Fruit fly (Drosophila melanogaster) whole organism, embryonic: ENCODE measurements around the gene Wee1.
A peak's percentile ranks its signal among the peaks of the same experiment; 100 is the strongest.

Experiments used
- Bdp1 ChIP-seq: fragments of 200-800 bp; sonication (Bioruptor generic); optimal IDR thresholded peaks from 3 replicates; lab custom pipeline; 2016; ENCODE audit warnings: missing biosample characterization, missing genetic modification characterization
- BtbVII ChIP-seq: fragments of 200-800 bp; sonication (Bioruptor generic); optimal IDR thresholded peaks from 3 replicates; lab custom pipeline; 2017; ENCODE audit warnings: missing biosample characterization, mild to moderate bottlenecking, missing genetic modification characterization
- CG10462 ChIP-seq: fragments of 200-800 bp; sonication (Bioruptor generic); optimal IDR thresholded peaks from 2 replicates; lab custom pipeline; 2016; ENCODE audit warnings: missing biosample characterization, missing genetic modification characterization
- CG11085 ChIP-seq: fragments of 200-800 bp; sonication (Bioruptor generic); IDR thresholded peaks from 2 replicates; pipeline ENCODE4 v1.3.6; 2022; ENCODE audit warnings: missing biosample characterization, missing genetic modification characterization
- CG11560 ChIP-seq: fragments of 200-800 bp; sonication (Bioruptor generic); IDR thresholded peaks from 3 replicates; pipeline ENCODE4 v1.3.6; 2022; ENCODE audit warnings: missing biosample characterization, missing genetic modification characterization
- CG12299 ChIP-seq: fragments of 200-800 bp; sonication (Bioruptor generic); optimal IDR thresholded peaks from 2 replicates; lab custom pipeline; 2018; ENCODE audit warnings: missing biosample characterization, mild to moderate bottlenecking, missing genetic modification characterization
- CG13287 ChIP-seq: fragments of 200-800 bp; sonication (Bioruptor generic); IDR thresholded peaks from 2 replicates; pipeline ENCODE4 v1.3.6; 2022; ENCODE audit warnings: missing biosample characterization, missing genetic modification characterization; ENCODE audit not compliant: partially characterized antibody
- CG13424 ChIP-seq: fragments of 200-800 bp; sonication (Bioruptor generic); optimal IDR thresholded peaks from 2 replicates; lab custom pipeline; 2019; ENCODE audit warnings: missing biosample characterization, mild to moderate bottlenecking, missing genetic modification characterization, moderate library complexity
- CG17328 ChIP-seq: fragments of 200-800 bp; sonication (Bioruptor generic); IDR thresholded peaks from 2 replicates; pipeline ENCODE4 v1.3.6; 2022; ENCODE audit warnings: missing biosample characterization, missing genetic modification characterization
- CG17912 ChIP-seq: fragments of 200-800 bp; sonication (Bioruptor generic); optimal IDR thresholded peaks from 2 replicates; lab custom pipeline; 2018; ENCODE audit warnings: missing biosample characterization, mild to moderate bottlenecking, missing genetic modification characterization
- CG18011 ChIP-seq: fragments of 200-800 bp; sonication (Bioruptor generic); optimal IDR thresholded peaks from 2 replicates; lab custom pipeline; 2017; ENCODE audit warnings: missing biosample characterization, missing genetic modification characterization, mild to moderate bottlenecking, moderate library complexity, missing genotype
- CG1832 ChIP-seq: fragments of 200-800 bp; sonication (Bioruptor generic); optimal IDR thresholded peaks from 2 replicates; lab custom pipeline; 2017; ENCODE audit warnings: missing biosample characterization, mild to moderate bottlenecking, missing genetic modification characterization, inconsistent platforms
- CG31365 ChIP-seq: fragments of 200-800 bp; sonication (Bioruptor generic); optimal IDR thresholded peaks from 2 replicates; lab custom pipeline; 2018; ENCODE audit warnings: missing biosample characterization, mild to moderate bottlenecking, missing genetic modification characterization
- CG3163 ChIP-seq: fragments of 200-800 bp; sonication (Bioruptor generic); optimal IDR thresholded peaks from 3 replicates; lab custom pipeline; 2016; ENCODE audit warnings: missing biosample characterization, missing genetic modification characterization
- CG3281 ChIP-seq: fragments of 200-800 bp; sonication (Bioruptor generic); optimal IDR thresholded peaks from 3 replicates; lab custom pipeline; 2017; ENCODE audit warnings: missing biosample characterization, mild to moderate bottlenecking, missing genetic modification characterization
- CG33557 ChIP-seq: fragments of 200-800 bp; sonication (Bioruptor generic); optimal IDR thresholded peaks from 2 replicates; lab custom pipeline; 2019; ENCODE audit warnings: missing biosample characterization, mild to moderate bottlenecking, missing genetic modification characterization, moderate library complexity
- CG4404 ChIP-seq: fragments of 200-800 bp; sonication (Bioruptor generic); IDR thresholded peaks from 2 replicates; pipeline ENCODE4 v1.3.6; 2022; ENCODE audit warnings: missing biosample characterization, missing genetic modification characterization
- CG4617 ChIP-seq: fragments of 200-800 bp; sonication (Bioruptor generic); optimal IDR thresholded peaks from 3 replicates; lab custom pipeline; 2016; ENCODE audit warnings: missing biosample characterization, missing genetic modification characterization, borderline replicate concordance
- CG7786 ChIP-seq: fragments of 200-800 bp; sonication (Bioruptor generic); optimal IDR thresholded peaks from 2 replicates; lab custom pipeline; 2016; ENCODE audit warnings: missing biosample characterization, missing genetic modification characterization
- CG9876 ChIP-seq: fragments of 200-800 bp; sonication (Bioruptor generic); optimal IDR thresholded peaks from 2 replicates; lab custom pipeline; 2016; ENCODE audit warnings: missing biosample characterization, missing genetic modification characterization
- Doc3 ChIP-seq: fragments of 200-800 bp; sonication (Bioruptor generic); IDR thresholded peaks from 3 replicates; pipeline ENCODE4 v1.3.6; 2022; ENCODE audit warnings: missing biosample characterization, missing genetic modification characterization; ENCODE audit not compliant: partially characterized antibody
- Fer2 ChIP-seq: fragments of 200-800 bp; sonication (Bioruptor generic); optimal IDR thresholded peaks from 2 replicates; lab custom pipeline; 2018; ENCODE audit warnings: missing biosample characterization, mild to moderate bottlenecking, missing genetic modification characterization, moderate library complexity
- Gsc ChIP-seq: fragments of 200-800 bp; sonication (Bioruptor generic); IDR thresholded peaks from 2 replicates; pipeline ENCODE4 v1.3.6; 2022; ENCODE audit warnings: missing biosample characterization, missing genetic modification characterization
- H15 ChIP-seq: fragments of 200-800 bp; sonication (Bioruptor generic); IDR thresholded peaks from 3 replicates; pipeline ENCODE4 v1.3.6; 2022; ENCODE audit warnings: missing biosample characterization, missing genetic modification characterization
- HmgZ ChIP-seq: fragments of 200-800 bp; sonication (Bioruptor generic); optimal IDR thresholded peaks from 2 replicates; lab custom pipeline; 2018; ENCODE audit warnings: missing biosample characterization, mild to moderate bottlenecking, missing genetic modification characterization
- Hr39 ChIP-seq: fragments of >200 bp; optimal IDR thresholded peaks from 2 replicates; lab custom pipeline; 2017
- NfI ChIP-seq: fragments of 200-800 bp; sonication (Bioruptor generic); optimal IDR thresholded peaks from 3 replicates; lab custom pipeline; 2018; ENCODE audit warnings: missing biosample characterization, mild to moderate bottlenecking, missing genetic modification characterization, moderate library complexity
- Opbp ChIP-seq: fragments of 200-800 bp; sonication (Bioruptor generic); IDR thresholded peaks from 3 replicates; pipeline ENCODE4 v1.3.6; 2022; ENCODE audit warnings: missing biosample characterization, missing genetic modification characterization; ENCODE audit not compliant: partially characterized antibody
- PHDP ChIP-seq: fragments of 200-800 bp; sonication (Bioruptor generic); optimal IDR thresholded peaks from 3 replicates; lab custom pipeline; 2018; ENCODE audit warnings: missing biosample characterization, mild to moderate bottlenecking, missing genetic modification characterization, moderate library complexity
- Pdp1 ChIP-seq, 2 experiments: fragments of 200-800 bp; sonication (Bioruptor generic); optimal IDR thresholded peaks; 3 replicates each; lab custom pipeline; 2016; ENCODE audit warnings: missing biosample characterization in 2 of 2, missing genetic modification characterization in 2 of 2, mild to moderate bottlenecking in 1 of 2, moderate library complexity in 1 of 2
- Ptx1 ChIP-seq: fragments of 200-800 bp; sonication (Bioruptor generic); IDR thresholded peaks from 2 replicates; pipeline ENCODE4 v1.3.6; 2022; ENCODE audit warnings: missing biosample characterization, missing genetic modification characterization
- Spps ChIP-seq: fragments of 200-800 bp; sonication (Bioruptor generic); optimal IDR thresholded peaks from 2 replicates; lab custom pipeline; 2018; ENCODE audit warnings: missing biosample characterization, mild to moderate bottlenecking, missing genetic modification characterization
- Sry-β ChIP-seq: fragments of 200-800 bp; sonication (Bioruptor generic); optimal IDR thresholded peaks from 2 replicates; lab custom pipeline; 2018; ENCODE audit warnings: missing biosample characterization, mild to moderate bottlenecking, missing genetic modification characterization, moderate library complexity
- Trl ChIP-seq, 3 experiments: fragments of >200 bp in 2 of 3; fragments of 200-800 bp in 1 of 3; sonication (Bioruptor generic) in 1 of 3; optimal IDR thresholded peaks; 2 replicates in 1 of 3; 3 replicates in 2 of 3; lab custom pipeline; 2016 to 2017; ENCODE audit warnings: missing biosample characterization in 1 of 3, missing genetic modification characterization in 1 of 3
- ab ChIP-seq: fragments of 200-800 bp; sonication (Bioruptor generic); optimal IDR thresholded peaks from 2 replicates; lab custom pipeline; 2016; ENCODE audit warnings: missing biosample characterization, missing genetic modification characterization
- bigmax ChIP-seq: fragments of 200-800 bp; sonication (Bioruptor generic); optimal IDR thresholded peaks from 2 replicates; lab custom pipeline; 2018; ENCODE audit warnings: missing biosample characterization, mild to moderate bottlenecking, missing genetic modification characterization
- dimm ChIP-seq: fragments of 200-800 bp; sonication (Bioruptor generic); IDR thresholded peaks from 2 replicates; pipeline ENCODE4 v1.3.6; 2022; ENCODE audit warnings: missing biosample characterization, missing genetic modification characterization
- dysf ChIP-seq: fragments of 200-800 bp; sonication (Bioruptor generic); IDR thresholded peaks from 3 replicates; pipeline ENCODE4 v1.3.6; 2022; ENCODE audit warnings: missing biosample characterization, missing genetic modification characterization
- gce ChIP-seq: fragments of 200-800 bp; sonication (Bioruptor generic); IDR thresholded peaks from 3 replicates; pipeline ENCODE4 v1.3.6; 2022; ENCODE audit warnings: missing biosample characterization, missing genetic modification characterization
- gt ChIP-seq: fragments of 200-800 bp; sonication (Bioruptor generic); IDR thresholded peaks from 2 replicates; pipeline ENCODE4 v1.3.6; 2022; ENCODE audit warnings: missing biosample characterization, missing genetic modification characterization
- insv ChIP-seq, 2 experiments: fragments of 200-800 bp; sonication (Bioruptor generic); optimal IDR thresholded peaks; 3 replicates each; lab custom pipeline; 2016 to 2018; ENCODE audit warnings: missing biosample characterization in 2 of 2, missing genetic modification characterization in 2 of 2
- kah ChIP-seq: fragments of 200-800 bp; sonication (Bioruptor generic); optimal IDR thresholded peaks from 2 replicates; lab custom pipeline; 2018; ENCODE audit warnings: missing biosample characterization, mild to moderate bottlenecking, missing genetic modification characterization
- klu ChIP-seq: fragments of 200-800 bp; sonication (Bioruptor generic); IDR thresholded peaks from 2 replicates; pipeline ENCODE4 v1.3.6; 2022; ENCODE audit warnings: missing biosample characterization, missing genetic modification characterization
- kni ChIP-seq: fragments of 200-800 bp; sonication (Bioruptor generic); optimal IDR thresholded peaks from 3 replicates; lab custom pipeline; 2017; ENCODE audit warnings: mild to moderate bottlenecking, missing biosample characterization, missing genetic modification reagents, missing genetic modification characterization
- nerfin-1 ChIP-seq: fragments of 200-800 bp; sonication (Bioruptor generic); optimal IDR thresholded peaks from 3 replicates; lab custom pipeline; 2019; ENCODE audit warnings: missing biosample characterization, mild to moderate bottlenecking, missing genetic modification characterization, moderate library complexity
- repo ChIP-seq: fragments of 200-800 bp; sonication (Bioruptor generic); optimal IDR thresholded peaks from 2 replicates; lab custom pipeline; 2016; ENCODE audit warnings: missing biosample characterization, missing genetic modification characterization
- ro ChIP-seq: fragments of 200-800 bp; sonication (Bioruptor generic); IDR thresholded peaks from 2 replicates; pipeline ENCODE4 v1.3.6; 2022; ENCODE audit warnings: missing biosample characterization, missing genetic modification characterization
- sens ChIP-seq: fragments of 200-800 bp; sonication (Bioruptor generic); peaks from one replicate; lab custom pipeline; 2016; ENCODE audit warnings: missing biosample characterization, missing genetic modification characterization
- tap ChIP-seq: fragments of 200-800 bp; optimal IDR thresholded peaks from 3 replicates; lab custom pipeline; 2019; ENCODE audit warnings: missing biosample characterization, mild to moderate bottlenecking, missing genetic modification characterization, moderate library complexity
- tio ChIP-seq: fragments of 200-800 bp; sonication (Bioruptor generic); optimal IDR thresholded peaks from 2 replicates; lab custom pipeline; 2017; ENCODE audit warnings: missing biosample characterization, missing genetic modification characterization, inconsistent platforms
- vnd ChIP-seq: fragments of 200-800 bp; sonication (Bioruptor generic); IDR thresholded peaks from 3 replicates; pipeline ENCODE4 v1.3.6; 2022; ENCODE audit warnings: missing biosample characterization, missing genetic modification characterization; ENCODE audit not compliant: partially characterized antibody

Gene Wee1

dm6 chr2L:6956725-6957124 lies 42.8 kb upstream of the Wee1 start, which contains the start of the genes CG13775 and CG3430 (continued):
- TF ChIP-seq CG4617 (GFP tag; lab: Kevin White, UChicago) (peak; percentile 27), H15 (GFP tag; lab: Robert Waterston, UW) (no peak), Gsc (GFP tag; lab: Robert Waterston, UW) (no peak), NfI (GFP tag; lab: Kevin White, UChicago) (peak; percentile 55), gce (GFP tag; lab: Robert Waterston, UW) (0 out of 3 replicates have a peak, but pooled peaks have one; percentile 31), kah (GFP tag; lab: Kevin White, UChicago) (no peak), tio (GFP tag; lab: Kevin White, UChicago) (no peak), tap (tag; lab: Kevin White, UChicago) (no peak), gt (GFP tag; lab: Robert Waterston, UW) (no peak), dysf (peak; percentile 40; the same call in 1 of the 3 replicates), Fer2 (tag; lab: Kevin White, UChicago) (no peak), HmgZ (tag; lab: Kevin White, UChicago) (peak; percentile 72), CG33557 (GFP tag; lab: Kevin White, UChicago) (peak; percentile 10), CG7786 (GFP tag; lab: Kevin White, UChicago) (peak; percentile 46), Opbp (peak; percentile 70; the same call in 2 of the 3 replicates), insv (GFP tag; optimal IDR thresholded peaks at IDR 0.05; lab: Kevin White, UChicago) (peak in 1 of 2 experiments; percentile 7), repo (GFP tag; lab: Kevin White, UChicago) (peak; percentile 28), dimm (GFP tag; lab: Robert Waterston, UW) (no peak), klu (GFP tag; lab: Robert Waterston, UW) (0 out of 2 replicates have a peak, but pooled peaks have one; percentile 6), CG17912 (GFP tag; lab: Kevin White, UChicago) (peak; percentile 17), CG3281 (GFP tag; lab: Kevin White, UChicago) (peak; percentile 32), vnd (GFP tag; lab: Robert Waterston, UW) (peak; percentile 31; the same call in 1 of the 3 replicates), CG31365 (tag; lab: Kevin White, UChicago) (no peak), ab (no peak), CG4404 (GFP tag; lab: Robert Waterston, UW) (no peak), Pdp1 (GFP tag; optimal IDR thresholded peaks at IDR 0.05; lab: Kevin White, UChicago) (peak in 1 of 2 experiments; percentile 65), CG11560 (tag; lab: Robert Waterston, UW) (no peak), Spps (tag; lab: Kevin White, UChicago) (no peak), CG10462 (GFP tag; lab: Kevin White, UChicago) (no peak), sens (peak; percentile 86), Sry-β (peak; percentile 22), CG13287 (GFP tag; lab: Robert Waterston, UW) (peak; percentile 81), PHDP (tag; lab: Kevin White, UChicago) (no peak), nerfin-1 (tag; lab: Kevin White, UChicago) (peak; percentile 12), BtbVII (GFP tag; lab: Kevin White, UChicago) (no peak), CG13424 (tag; lab: Kevin White, UChicago) (peak; percentile 10), CG12299 (tag; lab: Kevin White, UChicago) (no peak), CG3163 (no peak)

- no peak for TF ChIP-seq CG1832 (GFP tag; lab: Kevin White, UChicago)
- TF ChIP-seq Bdp1 (GFP tag; lab: Kevin White, UChicago): peak; percentile 11
- TF ChIP-seq CG18011 (GFP tag; lab: Kevin White, UChicago): peak; percentile 77
- no peak for TF ChIP-seq Trl (optimal IDR thresholded peaks at IDR 0.05; lab: Kevin White, UChicago)
- TF ChIP-seq Trl (GFP tag; optimal IDR thresholded peaks at IDR 0.05; lab: Kevin White, UChicago): peak; percentile 7
- peak; percentile 94 for TF ChIP-seq PHDP (tag; lab: Kevin White, UChicago)
- TF ChIP-seq ro (GFP tag; lab: Robert Waterston, UW): no peak
- no peak for TF ChIP-seq CG9876 (GFP tag; lab: Kevin White, UChicago)
- peak; percentile 59; the same call in 1 of the 3 replicates for TF ChIP-seq Doc3 (GFP tag; lab: Robert Waterston, UW)
- peak; percentile 83 for TF ChIP-seq CG17328 (GFP tag; lab: Robert Waterston, UW)
- peak; percentile 89 for TF ChIP-seq CG11085
- no peak for TF ChIP-seq kni (GFP tag; lab: Kevin White, UChicago)
- no peak for TF ChIP-seq Hr39 (lab: Kevin White, UChicago)
- TF ChIP-seq bigmax (GFP tag; lab: Kevin White, UChicago): no peak
- TF ChIP-seq Ptx1: no peak
Measured at dm6 chr2L:6950096-6950495, 36.2 kb upstream of the Wee1 start, which contains the start of the genes Gas41 and SA1. Gene Gas41, minus strand, starts transcription at chr2L:6950207. Gene SA1, plus strand, starts transcription at chr2L:6950421.
